Fruit fly (Drosophila melanogaster): Measurements from ENCODE around the gene CG6700.

DNA sequence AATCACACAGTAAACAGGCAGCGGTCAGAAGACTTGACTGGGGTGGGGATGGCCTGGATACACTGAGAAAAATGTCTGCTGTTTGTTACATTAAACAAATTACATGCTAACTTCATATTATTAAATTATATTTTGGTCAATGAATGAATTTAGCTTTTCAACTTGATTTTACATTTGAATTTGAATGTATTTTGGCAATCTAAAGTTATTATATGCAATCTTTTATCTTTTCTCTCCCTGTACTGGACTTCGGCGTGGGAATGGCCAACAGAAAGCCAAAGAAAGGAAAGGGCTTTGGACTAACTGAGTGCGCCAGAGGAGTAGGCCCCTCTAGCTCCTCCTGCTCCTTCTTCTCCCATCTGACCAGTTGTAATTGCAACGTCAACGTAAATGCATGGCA lies 51.1 kb downstream of the CG6700 start:
- no peak for TF ChIP-seq CG8478 (optimal IDR thresholded peaks at IDR 0.05)
- TF ChIP-seq CTCF (optimal IDR thresholded peaks at IDR 0.05), result no peak

Data from S2 (cell line).